Worm (Caenorhabditis elegans): ENCODE results near the gene ZC21.6.

ZC21.6 gene

ce11 chrIII:8545515-8545914, at the start of gene ZC21.6:
Gene ZC21.6 (minus strand): TSS chrIII:8545615.
- TF ChIP-seq unc-62 (GFP tag; optimal IDR thresholded peaks at IDR 0.05): no peak

ce11 chrIII:8594088-8594487, 48.7 kb upstream of the ZC21.6 start:
- no peak for TF ChIP-seq unc-62 (GFP tag; optimal IDR thresholded peaks at IDR 0.05)

- TF ChIP-seq unc-62 (GFP tag; optimal IDR thresholded peaks at IDR 0.05): no peak
Observed at ce11 chrIII:8593620-8594019, 48.2 kb upstream of the ZC21.6 start, which contains the start of gene C06E1.7. Gene C06E1.7 (minus strand): TSS chrIII:8593720.

- no peak for TF ChIP-seq unc-62 (GFP tag; optimal IDR thresholded peaks at IDR 0.05)
Observed at ce11 chrIII:8590882-8591281, 45.5 kb upstream of the ZC21.6 start, which contains the start of gene fipr-16. Gene fipr-16 (minus strand): TSS chrIII:8590982.

- no peak for TF ChIP-seq unc-62 (GFP tag; optimal IDR thresholded peaks at IDR 0.05)
Observed at ce11 chrIII:8589195-8589594, 43.8 kb upstream of the ZC21.6 start, which contains the start of gene fip-3. Gene fip-3 (minus strand): TSS chrIII:8589488.

ce11 chrIII:8588592-8589153, 43.3 kb upstream of the ZC21.6 start, which contains the start of gene glr-1:
Gene glr-1 (minus strand): TSS chrIII:8588642.
- no peak for TF ChIP-seq unc-62 (GFP tag; optimal IDR thresholded peaks at IDR 0.05)

- TF ChIP-seq unc-62 (GFP tag; optimal IDR thresholded peaks at IDR 0.05): no peak
Observed at ce11 chrIII:8580802-8581201, 35.4 kb upstream of the ZC21.6 start, which contains the start of gene doxa-1. Gene doxa-1 (plus strand): TSS chrIII:8581102.

ce11 chrIII:8579367-8579766, 34.0 kb upstream of the ZC21.6 start:
- TF ChIP-seq unc-62 (GFP tag; optimal IDR thresholded peaks at IDR 0.05): no peak

ce11 chrIII:8578381-8578780, 33.0 kb upstream of the ZC21.6 start:
- TF ChIP-seq unc-62 (GFP tag; optimal IDR thresholded peaks at IDR 0.05): no peak

- TF ChIP-seq unc-62 (GFP tag; optimal IDR thresholded peaks at IDR 0.05): no peak
Observed at ce11 chrIII:8577534-8577933, 32.1 kb upstream of the ZC21.6 start.

ce11 chrIII:8575359-8576101, 30.1 kb upstream of the ZC21.6 start:
- no peak for TF ChIP-seq unc-62 (GFP tag; optimal IDR thresholded peaks at IDR 0.05)

ce11 chrIII:8574299-8574698, 28.9 kb upstream of the ZC21.6 start:
- TF ChIP-seq unc-62 (GFP tag; optimal IDR thresholded peaks at IDR 0.05): no peak

ce11 chrIII:8573869-8574268, 28.5 kb upstream of the ZC21.6 start:
- TF ChIP-seq unc-62 (GFP tag; optimal IDR thresholded peaks at IDR 0.05): no peak

ce11 chrIII:8573301-8573700, 27.9 kb upstream of the ZC21.6 start:
- TF ChIP-seq unc-62 (GFP tag; optimal IDR thresholded peaks at IDR 0.05): no peak

ce11 chrIII:8571845-8572244, 26.4 kb upstream of the ZC21.6 start:
- no peak for TF ChIP-seq unc-62 (GFP tag; optimal IDR thresholded peaks at IDR 0.05)

ce11 chrIII:8570289-8570688, 24.9 kb upstream of the ZC21.6 start:
- TF ChIP-seq unc-62 (GFP tag; optimal IDR thresholded peaks at IDR 0.05): no peak

ce11 chrIII:8564372-8564771, 19.0 kb upstream of the ZC21.6 start:
- TF ChIP-seq unc-62 (GFP tag; optimal IDR thresholded peaks at IDR 0.05): no peak

Measured in whole organism, dauer.